Fruit fly (Drosophila melanogaster): ENCODE data around the gene Sfxn1-3.

Sfxn1-3 gene

DNA sequence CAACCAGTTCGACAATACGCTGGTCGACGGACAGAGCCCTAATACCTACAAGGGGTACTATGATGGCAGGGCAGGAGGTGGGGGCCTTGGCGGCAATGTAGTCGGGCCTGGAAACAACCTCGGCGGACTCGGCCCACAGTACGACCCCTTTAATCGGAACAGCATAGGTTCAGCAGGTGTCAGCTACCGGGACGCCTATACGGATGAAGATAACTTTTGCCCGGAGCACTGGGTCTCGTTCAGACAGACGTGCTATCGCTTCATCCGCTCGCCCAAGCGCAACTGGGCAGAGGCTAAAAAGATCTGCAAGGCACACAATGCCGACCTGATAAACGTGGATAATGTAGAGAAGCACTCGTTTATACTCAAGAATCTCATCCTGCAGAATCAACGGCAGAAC, 3.8 kb downstream of the Sfxn1-3 start:
- no peak for TF ChIP-seq GATAd (GFP tag; optimal IDR thresholded peaks at IDR 0.05)
- TF ChIP-seq Jra (GFP tag; optimal IDR thresholded peaks at IDR 0.05): no peak
- no peak for TF ChIP-seq HLH106 (tag; optimal IDR thresholded peaks at IDR 0.05)
- no peak for TF ChIP-seq Hr83 (GFP tag; optimal IDR thresholded peaks at IDR 0.05; ENCODE audit: poor library complexity, severe bottlenecking)
- no peak for TF ChIP-seq Hr78 (GFP tag; optimal IDR thresholded peaks at IDR 0.05)
- TF ChIP-seq br (GFP tag; optimal IDR thresholded peaks at IDR 0.05): no peak
- no peak for TF ChIP-seq tai (GFP tag; optimal IDR thresholded peaks at IDR 0.05)
- TF ChIP-seq woc (GFP tag; optimal IDR thresholded peaks at IDR 0.05): no peak
- TF ChIP-seq CG32264 (GFP tag; optimal IDR thresholded peaks at IDR 0.05): no peak
- TF ChIP-seq CrebA (GFP tag; optimal IDR thresholded peaks at IDR 0.05; ENCODE audit: borderline replicate concordance): no peak
- TF ChIP-seq Vsx2 (GFP tag; optimal IDR thresholded peaks at IDR 0.05; ENCODE audit: partially characterized antibody): no peak
- no peak for TF ChIP-seq N (GFP tag; optimal IDR thresholded peaks at IDR 0.05)
- no peak for TF ChIP-seq Dfd (GFP tag; optimal IDR thresholded peaks at IDR 0.05)
- no peak for TF ChIP-seq lola (GFP tag; optimal IDR thresholded peaks at IDR 0.05)
- no peak for TF ChIP-seq OdsH (GFP tag; optimal IDR thresholded peaks at IDR 0.05)

DNA sequence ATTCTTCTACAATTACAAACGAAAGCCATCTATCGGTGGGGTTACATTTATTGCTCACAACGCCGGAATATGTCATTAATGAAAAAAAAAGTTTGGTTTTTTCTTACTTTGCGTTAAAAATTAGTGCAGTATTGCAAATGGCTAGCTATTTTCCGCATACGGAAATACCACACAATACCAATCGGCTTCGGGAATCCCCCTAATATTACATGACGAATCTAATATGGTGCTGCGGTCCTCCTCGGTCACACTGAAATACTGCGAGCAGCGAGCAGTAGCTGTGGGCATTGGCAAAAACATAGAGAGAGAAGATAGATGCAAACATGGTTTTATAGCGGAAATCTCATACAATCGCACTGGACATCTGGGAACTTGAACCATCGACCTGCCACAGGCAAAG, 9.1 kb downstream of the Sfxn1-3 start, which contains the start of gene tub:
Gene tub (plus strand): TSS at position 253 of the 400 bp plus-strand sequence.
- peak in 1 of 2 experiments; percentile 44 for TF ChIP-seq foxo (GFP tag; optimal IDR thresholded peaks at IDR 0.05)
- peak; percentile 41 for TF ChIP-seq Sp1 (GFP tag; optimal IDR thresholded peaks at IDR 0.05)
- no peak for TF ChIP-seq N (GFP tag; optimal IDR thresholded peaks at IDR 0.05)
- peak; percentile 25 for TF ChIP-seq Myc (optimal IDR thresholded peaks at IDR 0.05)
- TF ChIP-seq GATAd (GFP tag; optimal IDR thresholded peaks at IDR 0.05): no peak
- TF ChIP-seq Rel (GFP tag; optimal IDR thresholded peaks at IDR 0.05): no peak
- TF ChIP-seq Rel (tag; optimal IDR thresholded peaks at IDR 0.05): peak; percentile 90
- TF ChIP-seq sage (GFP tag; optimal IDR thresholded peaks at IDR 0.05): no peak
- peak; percentile 59 for TF ChIP-seq HLH106 (tag; optimal IDR thresholded peaks at IDR 0.05)
- peak; percentile 7 for TF ChIP-seq Hr83 (GFP tag; optimal IDR thresholded peaks at IDR 0.05; ENCODE audit: poor library complexity, severe bottlenecking)
- TF ChIP-seq rgr (GFP tag; optimal IDR thresholded peaks at IDR 0.05): peak; percentile 35
- TF ChIP-seq psq (GFP tag; optimal IDR thresholded peaks at IDR 0.05): peak; percentile 23
- TF ChIP-seq ey (GFP tag; optimal IDR thresholded peaks at IDR 0.05): no peak
- peak; percentile 51 for TF ChIP-seq Hnf4 (GFP tag; optimal IDR thresholded peaks at IDR 0.05)

DNA sequence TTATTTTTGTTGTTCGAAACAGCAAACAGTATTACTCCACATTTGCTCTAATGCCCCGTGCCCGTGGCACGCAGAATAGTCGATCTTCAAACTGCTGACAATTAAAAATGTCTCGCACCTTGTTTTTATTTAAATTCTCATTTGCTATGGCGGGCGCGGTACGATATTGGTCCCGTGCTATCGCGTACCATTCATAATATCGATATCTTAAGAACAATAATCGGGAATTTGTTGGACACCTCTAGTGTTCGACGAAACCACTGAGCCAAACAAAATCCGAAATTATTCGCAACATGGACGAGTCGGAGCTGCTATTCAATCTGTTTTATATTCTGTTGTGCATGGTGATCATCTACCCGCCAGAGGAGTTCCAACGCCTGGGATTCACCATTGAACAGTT, 11.7 kb downstream of the Sfxn1-3 start, which contains the start of gene CG14646:
Gene CG14646 (plus strand): TSS at position 234 of the 400 bp plus-strand sequence.
- TF ChIP-seq Rel (GFP tag; optimal IDR thresholded peaks at IDR 0.05): no peak
- TF ChIP-seq Rel (tag; optimal IDR thresholded peaks at IDR 0.05): peak; percentile 21
- TF ChIP-seq Myc (optimal IDR thresholded peaks at IDR 0.05): peak; percentile 67
- no peak for TF ChIP-seq Jra (GFP tag; optimal IDR thresholded peaks at IDR 0.05)
- peak; percentile 63 for TF ChIP-seq Hr83 (GFP tag; optimal IDR thresholded peaks at IDR 0.05; ENCODE audit: poor library complexity, severe bottlenecking)

DNA sequence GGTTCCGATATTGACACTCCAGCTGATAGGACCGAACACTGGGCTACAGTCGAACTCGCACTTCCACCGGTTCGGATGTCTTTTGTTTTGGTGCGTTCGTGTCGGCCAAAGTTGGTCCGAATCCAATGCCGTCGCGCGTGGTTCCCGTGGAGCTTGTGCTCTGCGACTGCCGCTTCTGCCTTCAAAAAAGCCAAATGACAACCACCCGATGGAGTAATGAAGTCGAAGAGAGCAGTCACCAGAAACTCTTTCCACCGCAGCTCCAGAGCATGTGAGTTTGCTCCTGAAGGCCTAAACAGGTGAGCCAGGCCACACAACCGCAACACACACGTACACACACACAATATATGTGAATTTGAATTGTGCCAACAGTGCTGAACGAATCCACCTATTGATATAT, 15.7 kb downstream of the Sfxn1-3 start, which contains the start of gene CG34112:
Gene CG34112 (minus strand): TSS at position 143 of the 400 bp plus-strand sequence.
- TF ChIP-seq Hr83 (GFP tag; optimal IDR thresholded peaks at IDR 0.05; ENCODE audit: poor library complexity, severe bottlenecking): peak; percentile 73
- peak; percentile 11 for TF ChIP-seq Sp1 (GFP tag; optimal IDR thresholded peaks at IDR 0.05)
- no peak for TF ChIP-seq Rel (GFP tag; optimal IDR thresholded peaks at IDR 0.05)
- peak; percentile 53 for TF ChIP-seq Rel (tag; optimal IDR thresholded peaks at IDR 0.05)
- TF ChIP-seq HLH106 (tag; optimal IDR thresholded peaks at IDR 0.05): no peak
- no peak for TF ChIP-seq woc (GFP tag; optimal IDR thresholded peaks at IDR 0.05)
- peak; percentile 8 for TF ChIP-seq psq (GFP tag; optimal IDR thresholded peaks at IDR 0.05)
- peak; percentile 17 for TF ChIP-seq Hnf4 (GFP tag; optimal IDR thresholded peaks at IDR 0.05)
- peak; percentile 37 to 72 for TF ChIP-seq dl (GFP tag; optimal IDR thresholded peaks at IDR 0.05; ENCODE audit: insufficient read depth in 1 of 2, partially characterized antibody in 2 of 2)
- peak; percentile 5 for TF ChIP-seq rgr (GFP tag; optimal IDR thresholded peaks at IDR 0.05)
- peak; percentile 80 for TF ChIP-seq Dif (GFP tag; optimal IDR thresholded peaks at IDR 0.05; ENCODE audit: partially characterized antibody)
- peak; percentile 53 for TF ChIP-seq h (GFP tag; optimal IDR thresholded peaks at IDR 0.05)
- no peak for TF ChIP-seq N (GFP tag; optimal IDR thresholded peaks at IDR 0.05)
- peak; percentile 45 for TF ChIP-seq br (GFP tag; optimal IDR thresholded peaks at IDR 0.05)
